Worm (Caenorhabditis elegans): Measurements from ENCODE around the gene prmt-4.

DNA sequence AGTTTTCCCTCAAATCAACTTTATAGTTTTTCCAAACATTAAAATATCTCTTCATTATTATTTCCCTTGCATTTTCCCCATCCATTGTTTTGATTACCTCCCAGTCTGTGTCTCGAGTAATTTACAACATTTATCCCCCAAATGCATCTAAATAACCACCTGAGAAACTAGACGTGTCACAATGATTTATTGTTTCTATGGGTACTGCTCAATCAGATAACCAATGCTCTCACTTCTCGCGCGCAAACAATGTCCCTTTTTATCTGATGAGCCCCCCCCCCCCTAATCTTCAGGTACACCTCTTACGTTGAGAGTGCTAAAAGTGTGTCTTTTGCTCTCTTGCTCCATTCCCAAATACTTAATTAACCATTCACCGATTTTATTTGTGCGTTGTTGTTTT, 49.4 kb downstream of the prmt-4 start:
- TF ChIP-seq ama-1 (optimal IDR thresholded peaks at IDR 0.05) (no peak), lsy-2 (tag; optimal IDR thresholded peaks at IDR 0.05) (no peak)
